Worm (Caenorhabditis elegans): ENCODE results near the gene C25E10.7.

The C25E10.7 gene

ce11 chrV:9018871-9019270 lies 32.1 kb downstream of the C25E10.7 start:
- TF ChIP-seq nhr-71 (tag; optimal IDR thresholded peaks at IDR 0.05) = no peak
- no peak for TF ChIP-seq ceh-8 (GFP tag; optimal IDR thresholded peaks at IDR 0.05)
- TF ChIP-seq isw-1 (GFP tag; IDR thresholded peaks at IDR 0.05) = no peak
- no peak for TF ChIP-seq xbp-1 (tag; optimal IDR thresholded peaks at IDR 0.05)
- no peak for TF ChIP-seq lsy-2 (tag; optimal IDR thresholded peaks at IDR 0.05)
- TF ChIP-seq skn-1 (tag; optimal IDR thresholded peaks at IDR 0.05) = no peak
- TF ChIP-seq sox-4 (tag; optimal IDR thresholded peaks at IDR 0.05) = no peak
- TF ChIP-seq pag-3 (tag; optimal IDR thresholded peaks at IDR 0.05; ENCODE audit: borderline replicate concordance, insufficient read depth) = no peak
- no peak for TF ChIP-seq mef-2 (tag; optimal IDR thresholded peaks at IDR 0.05)
- TF ChIP-seq mep-1 (tag; optimal IDR thresholded peaks at IDR 0.05) = no peak
- no peak for TF ChIP-seq ama-1 (optimal IDR thresholded peaks at IDR 0.05)
- TF ChIP-seq unc-62 (GFP tag; optimal IDR thresholded peaks at IDR 0.05) = no peak
- no peak for TF ChIP-seq nhr-90 (tag; optimal IDR thresholded peaks at IDR 0.05; ENCODE audit: poor library complexity)
- no peak for TF ChIP-seq swsn-7 (tag; optimal IDR thresholded peaks at IDR 0.05)
- TF ChIP-seq lin-13 (GFP tag; optimal IDR thresholded peaks at IDR 0.05) = no peak
- TF ChIP-seq hlh-17 (GFP tag; optimal IDR thresholded peaks at IDR 0.05; ENCODE audit: borderline replicate concordance) = no peak
- no peak for TF ChIP-seq ztf-4 (tag; optimal IDR thresholded peaks at IDR 0.05)
- TF ChIP-seq hpl-2 (GFP tag; optimal IDR thresholded peaks at IDR 0.05) = no peak

DNA sequence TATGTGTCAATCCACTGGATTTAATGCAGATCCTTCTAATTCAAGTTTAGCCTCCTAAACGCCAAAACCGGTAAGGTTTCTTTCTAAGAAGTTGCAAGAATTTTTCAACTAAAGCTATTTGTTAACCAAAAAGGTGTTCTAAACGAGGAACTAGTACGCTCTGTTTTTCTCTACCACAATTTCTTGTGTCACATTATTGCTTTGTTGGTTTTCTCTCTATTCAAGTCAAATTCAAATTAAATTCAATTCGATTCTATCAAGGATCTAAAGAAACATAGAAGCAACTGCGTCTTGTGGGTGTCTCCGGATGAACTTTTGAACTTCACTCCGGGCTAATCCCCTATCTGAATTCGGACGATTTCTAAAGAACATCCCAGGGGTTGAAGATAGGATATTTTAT lies 34.5 kb downstream of the C25E10.7 start, which contains the start of gene oac-40:
TSS of gene oac-40 (plus strand) at position 301 of the 400 bp plus-strand sequence.
- TF ChIP-seq unc-86 (tag; optimal IDR thresholded peaks at IDR 0.05) = no peak
- no peak for TF ChIP-seq alr-1 (tag; optimal IDR thresholded peaks at IDR 0.05; ENCODE audit: borderline replicate concordance)
- no peak for TF ChIP-seq C16A3.4 (tag; optimal IDR thresholded peaks at IDR 0.05)
- TF ChIP-seq unc-30 (tag; optimal IDR thresholded peaks at IDR 0.05) = no peak
- no peak for TF ChIP-seq ceh-63 (GFP tag; optimal IDR thresholded peaks at IDR 0.05)
- no peak for TF ChIP-seq unc-130 (tag; optimal IDR thresholded peaks at IDR 0.05)

ce11 chrV:9015540-9015939 lies 35.5 kb downstream of the C25E10.7 start, which contains the start of gene srt-18:
srt-18 (minus strand) TSS chrV:9015640.
- no peak for TF ChIP-seq ets-5 (GFP tag; IDR thresholded peaks at IDR 0.05)
- TF ChIP-seq lsy-2 (tag; optimal IDR thresholded peaks at IDR 0.05) = no peak
- TF ChIP-seq hlh-4 (tag; optimal IDR thresholded peaks at IDR 0.05) = no peak
- TF ChIP-seq C16A3.4 (tag; optimal IDR thresholded peaks at IDR 0.05) = no peak
- TF ChIP-seq nhr-76 (tag; optimal IDR thresholded peaks at IDR 0.05) = no peak
- TF ChIP-seq lin-39 (tag; optimal IDR thresholded peaks at IDR 0.05) = no peak
- TF ChIP-seq nhr-84 (tag; optimal IDR thresholded peaks at IDR 0.05) = no peak
- no peak for TF ChIP-seq nhr-20 (tag; optimal IDR thresholded peaks at IDR 0.05)
- TF ChIP-seq pax-3 (tag; optimal IDR thresholded peaks at IDR 0.05) = no peak
- TF ChIP-seq nhr-90 (tag; optimal IDR thresholded peaks at IDR 0.05; ENCODE audit: poor library complexity) = no peak
- TF ChIP-seq ceh-82 (tag; optimal IDR thresholded peaks at IDR 0.05) = no peak
- TF ChIP-seq nhr-47 (tag; optimal IDR thresholded peaks at IDR 0.05) = no peak
- no peak for TF ChIP-seq isw-1 (GFP tag; IDR thresholded peaks at IDR 0.05)

ce11 chrV:9013765-9014164 lies 37.2 kb downstream of the C25E10.7 start, which contains the start of gene srh-201:
srh-201 (minus strand) TSS chrV:9013865.
- no peak for TF ChIP-seq tlp-1 (tag; optimal IDR thresholded peaks at IDR 0.05)
- no peak for TF ChIP-seq rnt-1 (tag; optimal IDR thresholded peaks at IDR 0.05)
- no peak for TF ChIP-seq nhr-237 (tag; optimal IDR thresholded peaks at IDR 0.05)
- TF ChIP-seq nhr-28 (tag; optimal IDR thresholded peaks at IDR 0.05) = no peak
- no peak for TF ChIP-seq sup-37 (GFP tag; optimal IDR thresholded peaks at IDR 0.05)
- no peak for TF ChIP-seq ceh-88 (GFP tag; IDR thresholded peaks at IDR 0.05)
- TF ChIP-seq unc-86 (tag; optimal IDR thresholded peaks at IDR 0.05) = no peak
- no peak for TF ChIP-seq hpl-2 (GFP tag; optimal IDR thresholded peaks at IDR 0.05)
- TF ChIP-seq unc-62 (GFP tag; optimal IDR thresholded peaks at IDR 0.05) = no peak
- TF ChIP-seq nhr-77 (tag; optimal IDR thresholded peaks at IDR 0.05) = no peak
- no peak for TF ChIP-seq egl-13 (tag; optimal IDR thresholded peaks at IDR 0.05)
- no peak for TF ChIP-seq nhr-47 (tag; optimal IDR thresholded peaks at IDR 0.05)
- TF ChIP-seq C04F5.9 (tag; optimal IDR thresholded peaks at IDR 0.05) = no peak
- TF ChIP-seq ets-5 (GFP tag; IDR thresholded peaks at IDR 0.05) = no peak
- TF ChIP-seq C34B4.2 (tag; optimal IDR thresholded peaks at IDR 0.05) = no peak
- no peak for TF ChIP-seq xbp-1 (tag; optimal IDR thresholded peaks at IDR 0.05)
